Worm (Caenorhabditis elegans) whole organism, late embryonic: Measurements from ENCODE around the gene unc-79.

Experiments used
- C08G9.2 ChIP-seq: sonication (generic microtip); optimal IDR thresholded peaks from 2 replicates; lab custom pipeline; 2016; ENCODE audit warnings: mild to moderate bottlenecking, missing genetic modification characterization, moderate library complexity, missing compliant biosample characterization
- C38D4.7 ChIP-seq: fragments of 200-800 bp; sonication (Bioruptor generic); optimal IDR thresholded peaks from 2 replicates; lab custom pipeline; 2018; ENCODE audit warnings: mild to moderate bottlenecking, missing genetic modification characterization, moderate library complexity, missing compliant biosample characterization
- K02D7.2 ChIP-seq: sonication (generic microtip); optimal IDR thresholded peaks from 2 replicates; lab custom pipeline; 2017; ENCODE audit warnings: mild to moderate bottlenecking, missing genetic modification characterization, missing compliant biosample characterization
- K09A11.1 ChIP-seq: sonication (generic microtip); optimal IDR thresholded peaks from 2 replicates; lab custom pipeline; 2017; ENCODE audit warnings: antibody characterized with exemption, mild to moderate bottlenecking, missing genetic modification characterization, missing compliant biosample characterization; ENCODE audit not compliant: insufficient read depth
- T23F11.4 ChIP-seq: fragments of 200-800 bp; sonication (Bioruptor generic); optimal IDR thresholded peaks from 2 replicates; lab custom pipeline; 2018; ENCODE audit warnings: mild to moderate bottlenecking, missing genetic modification characterization, missing compliant biosample characterization
- Y22D7AL.16 ChIP-seq: sonication (generic microtip); optimal IDR thresholded peaks from 2 replicates; lab custom pipeline; 2016; ENCODE audit warnings: missing genetic modification characterization, missing compliant biosample characterization
- ahr-1 ChIP-seq: sonication (generic microtip); optimal IDR thresholded peaks from 2 replicates; lab custom pipeline; 2016; ENCODE audit warnings: missing genetic modification characterization, missing compliant biosample characterization
- ceh-14 ChIP-seq: sonication (generic microtip); optimal IDR thresholded peaks from 2 replicates; lab custom pipeline; 2016; ENCODE audit warnings: missing genotype, missing genetic modification characterization, missing compliant biosample characterization
- ceh-19 ChIP-seq: fragments of 200-800 bp; sonication (Bioruptor generic); optimal IDR thresholded peaks from 2 replicates; lab custom pipeline; 2018; ENCODE audit warnings: mild to moderate bottlenecking, missing genetic modification characterization, missing compliant biosample characterization
- ceh-2 ChIP-seq: sonication (generic microtip); optimal IDR thresholded peaks from 2 replicates; lab custom pipeline; 2016; ENCODE audit warnings: missing genotype, missing genetic modification characterization, missing compliant biosample characterization
- ceh-30 ChIP-seq: fragments of 150-350 bp; optimal IDR thresholded peaks from 2 replicates; lab custom pipeline; 2014; ENCODE audit warnings: missing biosample characterization, missing genetic modification characterization
- ceh-31 ChIP-seq: sonication (generic microtip); optimal IDR thresholded peaks from 2 replicates; lab custom pipeline; 2016; ENCODE audit warnings: missing genetic modification characterization, missing compliant biosample characterization
- ceh-34 ChIP-seq: sonication (generic microtip); optimal IDR thresholded peaks from 2 replicates; lab custom pipeline; 2016; ENCODE audit warnings: mild to moderate bottlenecking, missing genetic modification characterization, missing compliant biosample characterization
- ceh-45 ChIP-seq: fragments of 200-800 bp; sonication (Bioruptor generic); IDR thresholded peaks from 2 replicates; pipeline ENCODE4 v1.3.6; 2022; ENCODE audit warnings: missing genetic modification reagents, missing genetic modification characterization, missing compliant biosample characterization
- ceh-6 ChIP-seq: fragments of 200-800 bp; sonication (Bioruptor generic); optimal IDR thresholded peaks from 2 replicates; lab custom pipeline; 2018; ENCODE audit warnings: mild to moderate bottlenecking, missing genetic modification characterization, missing compliant biosample characterization
- ceh-9 ChIP-seq: sonication (generic microtip); optimal IDR thresholded peaks from 2 replicates; lab custom pipeline; 2016; ENCODE audit warnings: mild to moderate bottlenecking, missing genetic modification characterization, inconsistent platforms, missing compliant biosample characterization
- che-1 ChIP-seq: sonication (generic microtip); optimal IDR thresholded peaks from 2 replicates; lab custom pipeline; 2016; ENCODE audit warnings: mild to moderate bottlenecking, missing genetic modification characterization, missing compliant biosample characterization
- elt-2 ChIP-seq: sonication (generic microtip); optimal IDR thresholded peaks from 2 replicates; lab custom pipeline; 2016; ENCODE audit warnings: missing genetic modification reagents, missing genetic modification characterization, missing compliant biosample characterization
- ets-4 ChIP-seq: sonication (generic microtip); optimal IDR thresholded peaks from 2 replicates; lab custom pipeline; 2016; ENCODE audit warnings: missing genetic modification characterization, missing compliant biosample characterization
- fax-1 ChIP-seq: sonication (generic microtip); optimal IDR thresholded peaks from 2 replicates; lab custom pipeline; 2016; ENCODE audit warnings: missing genotype, missing genetic modification characterization, missing compliant biosample characterization
- gmeb-2 ChIP-seq: sonication (generic microtip); optimal IDR thresholded peaks from 2 replicates; lab custom pipeline; 2016; ENCODE audit warnings: missing genetic modification characterization, inconsistent platforms, missing compliant biosample characterization
- hlh-13 ChIP-seq: fragments of 200-800 bp; sonication (Bioruptor generic); optimal IDR thresholded peaks from 2 replicates; lab custom pipeline; 2018; ENCODE audit warnings: mild to moderate bottlenecking, missing genetic modification characterization, missing compliant biosample characterization
- hlh-15 ChIP-seq: sonication (generic microtip); optimal IDR thresholded peaks from 2 replicates; lab custom pipeline; 2016; ENCODE audit warnings: missing genetic modification characterization, missing compliant biosample characterization
- hlh-30 ChIP-seq: sonication (generic microtip); optimal IDR thresholded peaks from 2 replicates; lab custom pipeline; 2017; ENCODE audit warnings: antibody characterized with exemption, missing genetic modification characterization, missing compliant biosample characterization; ENCODE audit not compliant: insufficient read depth
- hlh-8 ChIP-seq: sonication (generic microtip); optimal IDR thresholded peaks from 2 replicates; lab custom pipeline; 2016; ENCODE audit warnings: missing genotype, missing genetic modification characterization, missing compliant biosample characterization
- lim-6 ChIP-seq: sonication (generic microtip); optimal IDR thresholded peaks from 2 replicates; lab custom pipeline; 2016; ENCODE audit warnings: missing genetic modification characterization, missing compliant biosample characterization
- madf-2 ChIP-seq: sonication (generic microtip); optimal IDR thresholded peaks from 2 replicates; lab custom pipeline; 2017; ENCODE audit warnings: missing genetic modification characterization, missing compliant biosample characterization
- mec-3 ChIP-seq: sonication (generic microtip); optimal IDR thresholded peaks from 2 replicates; lab custom pipeline; 2016; ENCODE audit warnings: borderline replicate concordance, missing genetic modification characterization, missing compliant biosample characterization
- npax-4 ChIP-seq: sonication (generic microtip); optimal IDR thresholded peaks from 2 replicates; lab custom pipeline; 2016; ENCODE audit warnings: missing genetic modification characterization, missing compliant biosample characterization
- pha-2 ChIP-seq: sonication (generic microtip); optimal IDR thresholded peaks from 2 replicates; lab custom pipeline; 2017; ENCODE audit warnings: mild to moderate bottlenecking, missing genetic modification characterization, missing compliant biosample characterization
- pha-4 ChIP-seq: fragments of 150-350 bp; optimal IDR thresholded peaks from 2 replicates; lab custom pipeline; 2018; ENCODE audit warnings: missing biosample characterization, missing genetic modification reagents, missing genetic modification characterization
- pros-1 ChIP-seq: fragments of 150-350 bp; optimal IDR thresholded peaks from 2 replicates; lab custom pipeline; 2014; ENCODE audit warnings: missing biosample characterization, missing genetic modification reagents, missing genetic modification characterization
- ref-2 ChIP-seq: sonication (generic microtip); optimal IDR thresholded peaks from 2 replicates; lab custom pipeline; 2016; ENCODE audit warnings: missing genetic modification characterization, missing compliant biosample characterization
- rnt-1 ChIP-seq: sonication (generic microtip); optimal IDR thresholded peaks from 2 replicates; lab custom pipeline; 2016; ENCODE audit warnings: missing genetic modification characterization, missing compliant biosample characterization
- sdc-2 ChIP-seq: sonication (generic microtip); optimal IDR thresholded peaks from 2 replicates; lab custom pipeline; 2016; ENCODE audit warnings: missing genotype, missing genetic modification characterization, missing compliant biosample characterization
- sox-4 ChIP-seq: sonication (generic microtip); optimal IDR thresholded peaks from 2 replicates; lab custom pipeline; 2017; ENCODE audit warnings: mild to moderate bottlenecking, missing genetic modification characterization, inconsistent platforms, missing compliant biosample characterization
- syd-9 ChIP-seq: sonication (generic microtip); optimal IDR thresholded peaks from 2 replicates; lab custom pipeline; 2016; ENCODE audit warnings: mild to moderate bottlenecking, missing genetic modification characterization, moderate library complexity, missing compliant biosample characterization
- tbx-2 ChIP-seq: sonication (generic microtip); optimal IDR thresholded peaks from 2 replicates; lab custom pipeline; 2016; ENCODE audit warnings: missing genetic modification characterization, missing compliant biosample characterization
- ttx-3 ChIP-seq: sonication (generic microtip); optimal IDR thresholded peaks from 2 replicates; lab custom pipeline; 2016; ENCODE audit warnings: missing genetic modification reagents, missing genetic modification characterization, missing compliant biosample characterization
- unc-3 ChIP-seq, 2 experiments: fragments of 200-800 bp in 1 of 2; sonication (Bioruptor generic) in 1 of 2; sonication (generic microtip) in 1 of 2; conservative IDR thresholded peaks in 1 of 2; optimal IDR thresholded peaks in 1 of 2; 2 replicates each; pipeline versions ENCODE4 v1.3.6 to Lab custom; 2016 to 2022; ENCODE audit warnings: missing compliant biosample characterization in 2 of 2, missing genetic modification characterization in 2 of 2, missing genetic modification reagents in 1 of 2
- unc-42 ChIP-seq: sonication (generic microtip); optimal IDR thresholded peaks from 2 replicates; lab custom pipeline; 2016; ENCODE audit warnings: missing genotype, missing genetic modification characterization, missing compliant biosample characterization
- unc-55 ChIP-seq: sonication (generic microtip); optimal IDR thresholded peaks from 2 replicates; lab custom pipeline; 2017; ENCODE audit warnings: missing biosample characterization, missing genetic modification reagents, missing genetic modification characterization
- zip-5 ChIP-seq: sonication (generic microtip); optimal IDR thresholded peaks from 2 replicates; lab custom pipeline; 2016; ENCODE audit warnings: missing genetic modification characterization, missing compliant biosample characterization
- ztf-16 ChIP-seq: sonication (generic microtip); optimal IDR thresholded peaks from 2 replicates; lab custom pipeline; 2017; ENCODE audit warnings: missing genetic modification characterization, missing compliant biosample characterization

unc-79 gene

DNA sequence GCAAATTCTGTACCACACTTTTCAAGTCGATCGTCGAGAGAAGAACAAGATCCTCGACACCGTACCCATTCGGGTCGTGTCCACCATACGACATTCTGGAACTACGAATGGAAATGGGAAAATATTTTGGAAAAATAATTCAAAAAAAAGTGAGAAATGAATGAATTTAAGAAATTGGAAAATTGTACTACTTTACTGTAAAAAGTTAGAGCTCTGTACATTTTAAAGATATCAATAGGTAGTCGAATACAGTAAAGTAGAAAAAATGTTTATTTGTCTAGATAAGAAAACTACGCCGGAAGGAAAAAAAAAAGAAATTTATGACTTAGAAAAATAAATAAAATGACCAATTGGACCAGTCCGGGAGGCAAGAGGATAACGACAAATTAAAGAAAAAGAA is 29.7 kb upstream of the unc-79 start, which contains the start of gene hum-5:
Gene hum-5 (minus strand): TSS at position 101 of the 400 bp plus-strand sequence.
- TF ChIP-seq ref-2 (tag; lab: Kevin White, UChicago) (no peak), hlh-13 (GFP tag; lab: Kevin White, UChicago) (no peak), T23F11.4 (GFP tag; lab: Kevin White, UChicago) (no peak), rnt-1 (tag; lab: Kevin White, UChicago) (no peak), hlh-30 (tag; lab: Kevin White, UChicago) (no peak), lim-6 (tag; lab: Kevin White, UChicago) (no peak), ztf-16 (tag; lab: Kevin White, UChicago) (no peak), ceh-14 (tag; lab: Kevin White, UChicago) (no peak), C38D4.7 (GFP tag; lab: Kevin White, UChicago) (no peak), ceh-30 (tag; lab: Kevin White, UChicago) (no peak), npax-4 (tag; lab: Kevin White, UChicago) (no peak), che-1 (tag; lab: Kevin White, UChicago) (no peak), pha-2 (tag; lab: Kevin White, UChicago) (no peak), ceh-6 (GFP tag; lab: Kevin White, UChicago) (no peak), ceh-45 (GFP tag; lab: Robert Waterston, UW) (no peak), ceh-2 (tag; lab: Kevin White, UChicago) (no peak), sox-4 (tag; lab: Kevin White, UChicago) (no peak)

- TF ChIP-seq ceh-2 (tag; lab: Kevin White, UChicago) (peak; percentile 29), pros-1 (tag; lab: Kevin White, UChicago) (peak; percentile 31), unc-3 (GFP tag; conservative IDR thresholded peaks at IDR 0.05; lab: Robert Waterston, UW) (no peak), unc-3 (tag; optimal IDR thresholded peaks at IDR 0.05; lab: Kevin White, UChicago) (no peak), C08G9.2 (tag; lab: Kevin White, UChicago) (peak; percentile 29), K09A11.1 (tag; lab: Kevin White, UChicago) (no peak), mec-3 (tag; lab: Kevin White, UChicago) (no peak), elt-2 (no peak), ceh-14 (tag; lab: Kevin White, UChicago) (peak; percentile 42), che-1 (tag; lab: Kevin White, UChicago) (no peak), fax-1 (tag; lab: Kevin White, UChicago) (no peak), sdc-2 (tag; lab: Kevin White, UChicago) (no peak), hlh-8 (tag; lab: Kevin White, UChicago) (no peak), tbx-2 (tag; lab: Kevin White, UChicago) (peak; percentile 51), ets-4 (peak; percentile 3), C38D4.7 (GFP tag; lab: Kevin White, UChicago) (no peak), ref-2 (tag; lab: Kevin White, UChicago) (peak; percentile 33), ceh-9 (no peak), madf-2 (tag; lab: Kevin White, UChicago) (no peak), hlh-13 (GFP tag; lab: Kevin White, UChicago) (no peak), unc-42 (tag; lab: Kevin White, UChicago) (peak; percentile 32), unc-55 (GFP tag; lab: Kevin White, UChicago) (no peak), gmeb-2 (tag; lab: Kevin White, UChicago) (no peak), zip-5 (tag; lab: Kevin White, UChicago) (no peak), syd-9 (peak; percentile 28), ceh-30 (tag; lab: Kevin White, UChicago) (no peak), ztf-16 (tag; lab: Kevin White, UChicago) (no peak), Y22D7AL.16 (tag; lab: Kevin White, UChicago) (no peak), ahr-1 (tag; lab: Kevin White, UChicago) (no peak), K02D7.2 (tag; lab: Kevin White, UChicago) (no peak), ttx-3 (tag; lab: Kevin White, UChicago) (no peak), hlh-15 (tag; lab: Kevin White, UChicago) (no peak), ceh-19 (GFP tag; lab: Kevin White, UChicago) (peak; percentile 22), pha-4 (tag; lab: Kevin White, UChicago) (no peak), ceh-31 (tag; lab: Kevin White, UChicago) (peak; percentile 44), ceh-34 (tag; lab: Kevin White, UChicago) (peak; percentile 91)
Measured at ce11 chrIII:4037332-4037731, 29.1 kb upstream of the unc-79 start.
